Worm (Caenorhabditis elegans) whole organism, mixed stage, embryonic: Measurements from ENCODE around the gene lgc-12.

Experiments used
- cnd-1 ChIP-seq: fragments of 200-800 bp; sonication (Bioruptor generic); optimal IDR thresholded peaks from 2 replicates; lab custom pipeline; 2018; ENCODE audit warnings: mild to moderate bottlenecking, missing genetic modification characterization, missing compliant biosample characterization
- elt-3 ChIP-seq: fragments of 150-350 bp; optimal IDR thresholded peaks from 2 replicates; lab custom pipeline; 2014; ENCODE audit warnings: missing biosample characterization, missing genetic modification characterization
- mab-5 ChIP-seq: fragments of 150-350 bp; optimal IDR thresholded peaks from 2 replicates; lab custom pipeline; 2014; ENCODE audit warnings: missing biosample characterization, missing genetic modification characterization
- mep-1 ChIP-seq: fragments of 150-350 bp; optimal IDR thresholded peaks from 2 replicates; lab custom pipeline; 2017; ENCODE audit warnings: missing biosample characterization, missing genetic modification reagents, missing genetic modification characterization, inconsistent platforms
- nhr-76 ChIP-seq: sonication (generic microtip); optimal IDR thresholded peaks from 2 replicates; lab custom pipeline; 2017; ENCODE audit warnings: missing biosample characterization, missing genetic modification characterization
- pha-4 ChIP-seq: fragments of 150-350 bp; optimal IDR thresholded peaks from 2 replicates; lab custom pipeline; 2018; ENCODE audit warnings: missing biosample characterization, missing genetic modification reagents, missing genetic modification characterization
- sem-2 ChIP-seq: fragments of 200-800 bp; sonication (Bioruptor generic); optimal IDR thresholded peaks from 2 replicates; lab custom pipeline; 2018; ENCODE audit warnings: mild to moderate bottlenecking, missing genetic modification characterization, missing compliant biosample characterization
- snpc-4 ChIP-seq: fragments of 150-350 bp; optimal IDR thresholded peaks from 2 replicates; lab custom pipeline; 2014; ENCODE audit warnings: missing biosample characterization, missing genetic modification characterization
- sptf-1 ChIP-seq: sonication (generic microtip); optimal IDR thresholded peaks from 2 replicates; lab custom pipeline; 2017; ENCODE audit warnings: mild to moderate bottlenecking, missing genetic modification characterization, moderate library complexity, missing compliant biosample characterization
- unc-39 ChIP-seq: fragments of 150-350 bp; optimal IDR thresholded peaks from 2 replicates; lab custom pipeline; 2014; ENCODE audit warnings: missing biosample characterization, missing genetic modification characterization
- ztf-11 ChIP-seq: fragments of 150-350 bp; optimal IDR thresholded peaks from 2 replicates; lab custom pipeline; 2014; ENCODE audit warnings: missing biosample characterization, missing genetic modification characterization

ce11 chrIII:7555360-7555759, 6.6 kb upstream of the lgc-12 start, which contains the start of gene ceh-13:
- TF ChIP-seq mep-1 (tag; lab: Kevin White, UChicago) = no peak
- TF ChIP-seq elt-3 = no peak
- TF ChIP-seq sptf-1 = no peak
- TF ChIP-seq nhr-76 (tag; lab: Kevin White, UChicago) = no peak
- TF ChIP-seq sem-2 (GFP tag; lab: Kevin White, UChicago) = no peak
- no peak for TF ChIP-seq pha-4 (tag; lab: Kevin White, UChicago)
- TF ChIP-seq ztf-11 (tag; lab: Kevin White, UChicago) = no peak
- TF ChIP-seq mab-5 (tag; lab: Kevin White, UChicago) = no peak
- no peak for TF ChIP-seq unc-39 (tag; lab: Kevin White, UChicago)
- no peak for TF ChIP-seq cnd-1 (tag; lab: Kevin White, UChicago)
- TF ChIP-seq snpc-4 (tag; lab: Kevin White, UChicago) = no peak
